Fruit fly (Drosophila melanogaster) whole organism, pupa: ENCODE data around the gene CG13364.

ENCODE experiments used
- CG10348 ChIP-seq: fragments of 200-800 bp; sonication (Bioruptor generic); IDR thresholded peaks from 2 replicates; pipeline ENCODE4 v1.3.6; 2022; ENCODE audit warnings: missing biosample characterization, missing genetic modification characterization
- CG12605 ChIP-seq: fragments of 200-800 bp; sonication (Bioruptor generic); IDR thresholded peaks from 2 replicates; pipeline ENCODE4 v1.3.6; 2022; ENCODE audit warnings: missing biosample characterization, missing genetic modification characterization
- CG13204 ChIP-seq: fragments of 200-800 bp; sonication (Bioruptor generic); optimal IDR thresholded peaks from 2 replicates; lab custom pipeline; 2018; ENCODE audit warnings: missing biosample characterization, mild to moderate bottlenecking, missing genetic modification characterization, moderate library complexity
- CG14655 ChIP-seq: fragments of 200-800 bp; sonication (Bioruptor generic); optimal IDR thresholded peaks from 3 replicates; lab custom pipeline; 2017; ENCODE audit warnings: mild to moderate bottlenecking, missing biosample characterization, missing genetic modification reagents, missing genetic modification characterization
- CG15710 ChIP-seq: fragments of 200-800 bp; sonication (Bioruptor generic); optimal IDR thresholded peaks from 2 replicates; lab custom pipeline; 2018; ENCODE audit warnings: missing biosample characterization, mild to moderate bottlenecking, missing genetic modification characterization, moderate library complexity
- CG17806 ChIP-seq: fragments of 200-800 bp; sonication (Bioruptor generic); optimal IDR thresholded peaks from 2 replicates; lab custom pipeline; 2018; ENCODE audit warnings: missing biosample characterization, mild to moderate bottlenecking, missing genetic modification characterization, moderate library complexity
- CG32121 ChIP-seq: fragments of 200-800 bp; sonication (Bioruptor generic); IDR thresholded peaks from 2 replicates; pipeline ENCODE4 v1.3.6; 2022; ENCODE audit warnings: missing biosample characterization, missing genetic modification characterization
- CG34367 ChIP-seq: fragments of 200-800 bp; sonication (Bioruptor generic); optimal IDR thresholded peaks from 2 replicates; lab custom pipeline; 2018; ENCODE audit warnings: missing biosample characterization, mild to moderate bottlenecking, missing genetic modification characterization
- CG4496 ChIP-seq: fragments of 200-800 bp; sonication (Bioruptor generic); IDR thresholded peaks from 3 replicates; pipeline ENCODE4 v1.3.6; 2022; ENCODE audit warnings: missing biosample characterization, missing genetic modification characterization
- CG8159 ChIP-seq: fragments of 200-800 bp; sonication (Bioruptor generic); optimal IDR thresholded peaks from 3 replicates; lab custom pipeline; 2018; ENCODE audit warnings: missing biosample characterization, mild to moderate bottlenecking, missing genetic modification characterization, moderate library complexity
- CG8301 ChIP-seq: fragments of 200-800 bp; sonication (Bioruptor generic); optimal IDR thresholded peaks from 2 replicates; lab custom pipeline; 2018; ENCODE audit warnings: missing biosample characterization, mild to moderate bottlenecking, missing genetic modification characterization
- CG9948 ChIP-seq: fragments of 200-800 bp; sonication (Bioruptor generic); optimal IDR thresholded peaks from 2 replicates; lab custom pipeline; 2018; ENCODE audit warnings: missing biosample characterization, mild to moderate bottlenecking, missing genetic modification characterization, moderate library complexity
- D1 ChIP-seq: fragments of 200-800 bp; sonication (Bioruptor generic); optimal IDR thresholded peaks from 2 replicates; lab custom pipeline; 2018; ENCODE audit warnings: missing biosample characterization, mild to moderate bottlenecking, missing genetic modification characterization, moderate library complexity
- EcR ChIP-seq: fragments of 200-800 bp; sonication (Bioruptor generic); optimal IDR thresholded peaks from 3 replicates; lab custom pipeline; 2019; ENCODE audit warnings: missing biosample characterization, missing genetic modification characterization, mild to moderate bottlenecking, moderate library complexity, missing genetic modification reagents
- Ets98B ChIP-seq: fragments of 200-800 bp; sonication (Bioruptor generic); IDR thresholded peaks from 2 replicates; pipeline ENCODE4 v1.3.6; 2022; ENCODE audit warnings: missing biosample characterization, missing genetic modification characterization
- Pif1A ChIP-seq: fragments of 200-800 bp; sonication (Bioruptor generic); optimal IDR thresholded peaks from 3 replicates; lab custom pipeline; 2016; ENCODE audit warnings: missing biosample characterization, missing genetic modification characterization
- Pif1B ChIP-seq: fragments of 200-800 bp; sonication (Bioruptor generic); optimal IDR thresholded peaks from 3 replicates; lab custom pipeline; 2016; ENCODE audit warnings: missing biosample characterization, missing genetic modification characterization
- Snoo ChIP-seq: fragments of 200-800 bp; sonication (Bioruptor generic); optimal IDR thresholded peaks from 3 replicates; lab custom pipeline; 2017; ENCODE audit warnings: missing biosample characterization, mild to moderate bottlenecking, missing genetic modification characterization, inconsistent platforms
- fd96Ca ChIP-seq: fragments of 200-800 bp; sonication (Bioruptor generic); IDR thresholded peaks from 3 replicates; pipeline ENCODE4 v1.3.6; 2022; ENCODE audit warnings: missing biosample characterization, missing genetic modification characterization
- gl ChIP-seq: fragments of 200-800 bp; sonication (Bioruptor generic); optimal IDR thresholded peaks from 2 replicates; lab custom pipeline; 2018; ENCODE audit warnings: missing biosample characterization, mild to moderate bottlenecking, missing genetic modification characterization
- rn ChIP-seq: fragments of 200-800 bp; sonication (Bioruptor generic); IDR thresholded peaks from 2 replicates; pipeline ENCODE4 v1.3.6; 2022; ENCODE audit warnings: missing biosample characterization, missing genetic modification characterization

Gene CG13364

dm6 chrX:597057-597456 lies 27.9 kb downstream of the CG13364 start:
- TF ChIP-seq rn (GFP tag; lab: Robert Waterston, UW), result no peak
- TF ChIP-seq Pif1A (GFP tag; lab: Kevin White, UChicago), result no peak
- no peak for TF ChIP-seq CG10348 (GFP tag; lab: Robert Waterston, UW)
- no peak for TF ChIP-seq Snoo (tag; lab: Kevin White, UChicago)

- TF ChIP-seq CG15710 (tag; lab: Kevin White, UChicago) (no peak), CG9948 (tag; lab: Kevin White, UChicago) (no peak), CG17806 (tag; lab: Kevin White, UChicago) (no peak), Pif1A (GFP tag; lab: Kevin White, UChicago) (no peak), CG32121 (GFP tag; lab: Robert Waterston, UW) (no peak), CG8301 (tag; lab: Kevin White, UChicago) (no peak), fd96Ca (GFP tag; lab: Robert Waterston, UW) (no peak), D1 (tag; lab: Kevin White, UChicago) (no peak), CG13204 (no peak), gl (tag; lab: Kevin White, UChicago) (no peak), rn (GFP tag; lab: Robert Waterston, UW) (no peak), EcR (GFP tag; lab: Kevin White, UChicago) (no peak)
Measured at dm6 chrX:592588-593288, 32.3 kb downstream of the CG13364 start.

dm6 chrX:590479-590878 lies 34.5 kb downstream of the CG13364 start:
- TF ChIP-seq CG10348 (GFP tag; lab: Robert Waterston, UW) (no peak), CG12605 (no peak), CG34367 (tag; lab: Kevin White, UChicago) (no peak), Ets98B (GFP tag; lab: Robert Waterston, UW) (no peak), rn (GFP tag; lab: Robert Waterston, UW) (no peak), Pif1A (GFP tag; lab: Kevin White, UChicago) (no peak), gl (tag; lab: Kevin White, UChicago) (no peak), Pif1B (no peak), CG9948 (tag; lab: Kevin White, UChicago) (no peak), EcR (GFP tag; lab: Kevin White, UChicago) (no peak), CG14655 (GFP tag; lab: Kevin White, UChicago) (no peak), D1 (tag; lab: Kevin White, UChicago) (no peak), CG8159 (tag; lab: Kevin White, UChicago) (no peak), CG17806 (tag; lab: Kevin White, UChicago) (no peak), CG32121 (GFP tag; lab: Robert Waterston, UW) (no peak), CG15710 (tag; lab: Kevin White, UChicago) (no peak), fd96Ca (GFP tag; lab: Robert Waterston, UW) (no peak), CG13204 (no peak)

dm6 chrX:588941-589340 lies 36.1 kb downstream of the CG13364 start:
- no peak for TF ChIP-seq CG4496 (GFP tag; lab: Robert Waterston, UW)
- no peak for TF ChIP-seq CG9948 (tag; lab: Kevin White, UChicago)
- TF ChIP-seq CG8301 (tag; lab: Kevin White, UChicago), result no peak
- TF ChIP-seq CG15710 (tag; lab: Kevin White, UChicago), result no peak
- TF ChIP-seq Pif1B, result no peak
- no peak for TF ChIP-seq CG14655 (GFP tag; lab: Kevin White, UChicago)
- no peak for TF ChIP-seq CG12605
- TF ChIP-seq Snoo (tag; lab: Kevin White, UChicago), result no peak
- TF ChIP-seq CG13204, result no peak
- TF ChIP-seq rn (GFP tag; lab: Robert Waterston, UW), result no peak
- no peak for TF ChIP-seq Pif1A (GFP tag; lab: Kevin White, UChicago)
- TF ChIP-seq fd96Ca (GFP tag; lab: Robert Waterston, UW), result no peak
- TF ChIP-seq gl (tag; lab: Kevin White, UChicago), result no peak
- TF ChIP-seq Ets98B (GFP tag; lab: Robert Waterston, UW), result no peak
- no peak for TF ChIP-seq CG34367 (tag; lab: Kevin White, UChicago)
- TF ChIP-seq CG32121 (GFP tag; lab: Robert Waterston, UW), result no peak

- TF ChIP-seq CG9948 (tag; lab: Kevin White, UChicago) (no peak), Pif1B (peak; percentile 6), CG34367 (tag; lab: Kevin White, UChicago) (peak; percentile 4), CG14655 (GFP tag; lab: Kevin White, UChicago) (peak; percentile 24), EcR (GFP tag; lab: Kevin White, UChicago) (no peak), Pif1A (GFP tag; lab: Kevin White, UChicago) (peak; percentile 6), CG12605 (no peak)
- TF ChIP-seq, all 21 proteins: peak for 4
Measured at dm6 chrX:581825-582224, 43.2 kb downstream of the CG13364 start, which contains the start of gene vnd. Gene vnd, plus strand, starts transcription at chrX:582121.

- TF ChIP-seq Pif1A (GFP tag; lab: Kevin White, UChicago) (no peak), EcR (GFP tag; lab: Kevin White, UChicago) (no peak), CG9948 (tag; lab: Kevin White, UChicago) (no peak), CG34367 (tag; lab: Kevin White, UChicago) (no peak), CG4496 (GFP tag; lab: Robert Waterston, UW) (no peak), D1 (tag; lab: Kevin White, UChicago) (no peak), Ets98B (GFP tag; lab: Robert Waterston, UW) (no peak)
Measured at dm6 chrX:580635-581034, 44.4 kb downstream of the CG13364 start.
